Worm (Caenorhabditis elegans) whole organism, mixed stage, embryonic: Measurements from ENCODE around the gene pals-25.

Experiments
- lsy-2 ChIP-seq: fragments of 150-350 bp; optimal IDR thresholded peaks from 2 replicates; lab custom pipeline; 2014; ENCODE audit warnings: missing biosample characterization, missing genetic modification characterization
- nhr-76 ChIP-seq: sonication (generic microtip); optimal IDR thresholded peaks from 2 replicates; lab custom pipeline; 2017; ENCODE audit warnings: missing biosample characterization, missing genetic modification characterization

DNA sequence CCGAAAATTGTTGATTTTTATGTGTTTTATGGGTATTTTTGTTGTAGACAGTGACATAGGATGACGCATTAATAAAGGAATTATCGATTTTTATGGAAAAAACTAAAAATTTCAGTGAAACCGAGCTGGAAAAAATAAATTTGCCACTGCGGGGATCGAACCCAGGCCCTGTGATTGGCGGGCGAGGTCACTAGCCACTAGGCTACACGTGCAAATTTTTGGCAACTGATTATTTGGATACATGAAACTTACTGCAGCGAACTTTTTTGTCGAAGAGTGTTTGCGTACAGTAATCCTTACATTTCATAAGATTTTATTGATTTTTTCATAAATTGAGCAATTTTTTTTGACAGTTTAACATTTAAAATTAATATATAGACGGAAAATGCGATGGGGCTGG lies 45.1 kb upstream of the pals-25 start:
- TF ChIP-seq nhr-76 (no peak), lsy-2 (no peak)
